Fruit fly (Drosophila melanogaster) whole organism, embryonic: ENCODE results near the gene Rack1.

Experiments
- Asciz ChIP-seq: fragments of 200-800 bp; sonication (Bioruptor generic); optimal IDR thresholded peaks from 2 replicates; lab custom pipeline; 2017; ENCODE audit warnings: missing biosample characterization, mild to moderate bottlenecking, missing genetic modification characterization, missing genetic modification reagents
- Atf-2 ChIP-seq: fragments of 200-800 bp; sonication (Bioruptor generic); optimal IDR thresholded peaks from 2 replicates; lab custom pipeline; 2016; ENCODE audit warnings: missing biosample characterization, missing genetic modification characterization
- Bdp1 ChIP-seq: fragments of 200-800 bp; sonication (Bioruptor generic); optimal IDR thresholded peaks from 3 replicates; lab custom pipeline; 2016; ENCODE audit warnings: missing biosample characterization, missing genetic modification characterization
- CG10267 ChIP-seq: fragments of 200-800 bp; sonication (Bioruptor generic); optimal IDR thresholded peaks from 2 replicates; lab custom pipeline; 2018; ENCODE audit warnings: missing biosample characterization, mild to moderate bottlenecking, missing genetic modification characterization, moderate library complexity
- CG11695 ChIP-seq: fragments of 200-800 bp; sonication (Bioruptor generic); IDR thresholded peaks from 3 replicates; pipeline ENCODE4 v1.3.6; 2022; ENCODE audit warnings: missing biosample characterization, missing genetic modification characterization
- CG11696 ChIP-seq: fragments of 200-800 bp; sonication (Bioruptor generic); IDR thresholded peaks from 2 replicates; pipeline ENCODE4 v1.3.6; 2022; ENCODE audit warnings: missing biosample characterization, missing genetic modification characterization
- CG13624 ChIP-seq: fragments of 200-800 bp; sonication (Bioruptor generic); optimal IDR thresholded peaks from 2 replicates; lab custom pipeline; 2016; ENCODE audit warnings: missing biosample characterization, missing genetic modification characterization
- CG14441 ChIP-seq: fragments of 200-800 bp; sonication (Bioruptor generic); IDR thresholded peaks from 2 replicates; pipeline ENCODE4 v1.3.6; 2022; ENCODE audit warnings: missing biosample characterization, missing genetic modification characterization
- CG15011 ChIP-seq: fragments of 200-800 bp; sonication (Bioruptor generic); optimal IDR thresholded peaks from 3 replicates; lab custom pipeline; 2018; ENCODE audit warnings: missing biosample characterization, mild to moderate bottlenecking, missing genetic modification characterization
- CG1647 ChIP-seq: fragments of 200-800 bp; sonication (Bioruptor generic); optimal IDR thresholded peaks from 3 replicates; lab custom pipeline; 2016; ENCODE audit warnings: missing biosample characterization, missing genetic modification characterization
- CG16779 ChIP-seq: fragments of 200-800 bp; sonication (Bioruptor generic); IDR thresholded peaks from 2 replicates; pipeline ENCODE4 v1.3.6; 2022; ENCODE audit warnings: missing biosample characterization, missing genetic modification characterization
- CG18011 ChIP-seq: fragments of 200-800 bp; sonication (Bioruptor generic); optimal IDR thresholded peaks from 2 replicates; lab custom pipeline; 2017; ENCODE audit warnings: missing biosample characterization, missing genetic modification characterization, mild to moderate bottlenecking, moderate library complexity, missing genotype
- CG3407 ChIP-seq: fragments of 200-800 bp; sonication (Bioruptor generic); optimal IDR thresholded peaks from 2 replicates; lab custom pipeline; 2018; ENCODE audit warnings: missing biosample characterization, mild to moderate bottlenecking, missing genetic modification characterization
- CG3726 ChIP-seq: fragments of 200-800 bp; sonication (Bioruptor generic); IDR thresholded peaks from 3 replicates; pipeline ENCODE4, ENCODE4 v1.3.6; 2022; ENCODE audit warnings: missing biosample characterization, missing genetic modification characterization
- CG6654 ChIP-seq: fragments of 200-800 bp; sonication (Bioruptor generic); optimal IDR thresholded peaks from 2 replicates; lab custom pipeline; 2017; ENCODE audit warnings: missing biosample characterization, mild to moderate bottlenecking, missing genetic modification characterization
- CG7963 ChIP-seq: fragments of 200-800 bp; sonication (Bioruptor generic); IDR thresholded peaks from 3 replicates; pipeline ENCODE4 v1.3.6; 2022; ENCODE audit warnings: missing biosample characterization, missing genetic modification characterization; ENCODE audit not compliant: partially characterized antibody
- CG8924 ChIP-seq: fragments of 200-800 bp; optimal IDR thresholded peaks from 3 replicates; lab custom pipeline; 2019; ENCODE audit warnings: missing biosample characterization, mild to moderate bottlenecking, missing genetic modification characterization, moderate library complexity
- CG9932 ChIP-seq: fragments of 200-800 bp; sonication (Bioruptor generic); IDR thresholded peaks from 2 replicates; pipeline ENCODE4 v1.3.6; 2022; ENCODE audit warnings: missing biosample characterization, missing genetic modification characterization
- Camta ChIP-seq: fragments of 200-800 bp; sonication (Bioruptor generic); optimal IDR thresholded peaks from 2 replicates; lab custom pipeline; 2016; ENCODE audit warnings: missing biosample characterization, missing genetic modification characterization
- D ChIP-seq, 2 experiments: fragments of 200-800 bp in 1 of 2; fragments of >200 bp in 1 of 2; sonication (Bioruptor generic) in 1 of 2; optimal IDR thresholded peaks; 2 replicates in 1 of 2; 3 replicates in 1 of 2; lab custom pipeline; 2017; ENCODE audit warnings: mild to moderate bottlenecking in 1 of 2, missing biosample characterization in 1 of 2, missing genetic modification characterization in 1 of 2, missing genetic modification reagents in 1 of 2
- Dll ChIP-seq: fragments of 200-800 bp; sonication (Bioruptor generic); IDR thresholded peaks from 4 replicates; pipeline ENCODE4 v1.3.6; 2022; ENCODE audit warnings: missing biosample characterization, missing genetic modification characterization; ENCODE audit not compliant: partially characterized antibody
- Drgx ChIP-seq: fragments of 200-800 bp; sonication (Bioruptor generic); IDR thresholded peaks from 2 replicates; pipeline ENCODE4 v1.3.6; 2022; ENCODE audit warnings: missing biosample characterization, missing genetic modification characterization
- Fer3 ChIP-seq: fragments of 200-800 bp; sonication (Bioruptor generic); optimal IDR thresholded peaks from 2 replicates; lab custom pipeline; 2018; ENCODE audit warnings: missing biosample characterization, mild to moderate bottlenecking, missing genetic modification characterization, moderate library complexity
- HmgZ ChIP-seq: fragments of 200-800 bp; sonication (Bioruptor generic); optimal IDR thresholded peaks from 2 replicates; lab custom pipeline; 2018; ENCODE audit warnings: missing biosample characterization, mild to moderate bottlenecking, missing genetic modification characterization
- PHDP ChIP-seq: fragments of 200-800 bp; sonication (Bioruptor generic); optimal IDR thresholded peaks from 3 replicates; lab custom pipeline; 2018; ENCODE audit warnings: missing biosample characterization, mild to moderate bottlenecking, missing genetic modification characterization, moderate library complexity
- abd-A ChIP-seq: fragments of 200-800 bp; sonication (Bioruptor generic); optimal IDR thresholded peaks from 3 replicates; lab custom pipeline; 2019; ENCODE audit warnings: missing biosample characterization, mild to moderate bottlenecking, missing genetic modification characterization, moderate library complexity
- bbx ChIP-seq: fragments of 200-800 bp; sonication (Bioruptor generic); IDR thresholded peaks from 2 replicates; pipeline ENCODE4 v1.3.6; 2022; ENCODE audit warnings: missing biosample characterization, missing genetic modification characterization; ENCODE audit not compliant: partially characterized antibody
- bigmax ChIP-seq: fragments of 200-800 bp; sonication (Bioruptor generic); optimal IDR thresholded peaks from 2 replicates; lab custom pipeline; 2018; ENCODE audit warnings: missing biosample characterization, mild to moderate bottlenecking, missing genetic modification characterization
- bowl ChIP-seq: fragments of 200-800 bp; sonication (Bioruptor generic); IDR thresholded peaks from 2 replicates; pipeline ENCODE4 v1.3.6; 2022; ENCODE audit warnings: missing biosample characterization, missing genetic modification characterization
- br ChIP-seq: fragments of >200 bp; optimal IDR thresholded peaks from 2 replicates; lab custom pipeline; 2017
- chn ChIP-seq: fragments of 200-800 bp; sonication (Bioruptor generic); optimal IDR thresholded peaks from 2 replicates; lab custom pipeline; 2016; ENCODE audit warnings: missing biosample characterization, missing genetic modification characterization
- grau ChIP-seq: fragments of 200-800 bp; optimal IDR thresholded peaks from 3 replicates; lab custom pipeline; 2019; ENCODE audit warnings: missing biosample characterization, mild to moderate bottlenecking, missing genetic modification characterization, moderate library complexity
- hth ChIP-seq: fragments of >200 bp; optimal IDR thresholded peaks from 2 replicates; lab custom pipeline; 2017; ENCODE audit warnings: inconsistent platforms
- jing ChIP-seq: fragments of 200-800 bp; sonication (Bioruptor generic); optimal IDR thresholded peaks from 2 replicates; lab custom pipeline; 2018; ENCODE audit warnings: missing biosample characterization, mild to moderate bottlenecking, missing genetic modification characterization
- kay ChIP-seq: fragments of 200-800 bp; sonication (Bioruptor generic); optimal IDR thresholded peaks from 2 replicates; lab custom pipeline; 2016; ENCODE audit warnings: missing biosample characterization, missing genetic modification characterization
- knrl ChIP-seq: fragments of 200-800 bp; sonication (Bioruptor generic); IDR thresholded peaks from 3 replicates; pipeline ENCODE4 v1.3.6; 2022; ENCODE audit warnings: missing biosample characterization, missing genetic modification characterization; ENCODE audit not compliant: partially characterized antibody
- lmd ChIP-seq: fragments of 200-800 bp; sonication (Bioruptor generic); IDR thresholded peaks from 2 replicates; pipeline ENCODE4 v1.3.6; 2022; ENCODE audit warnings: missing biosample characterization, missing genetic modification characterization
- lola ChIP-seq, 3 experiments: fragments of >200 bp in 2 of 3; fragments of 200-800 bp in 1 of 3; sonication (Bioruptor generic) in 1 of 3; optimal IDR thresholded peaks; 2 replicates each; lab custom pipeline; 2017 to 2019; ENCODE audit warnings: missing biosample characterization in 3 of 3, missing genetic modification characterization in 3 of 3, mild to moderate bottlenecking in 1 of 3, moderate library complexity in 1 of 3
- maf-S ChIP-seq: fragments of 200-800 bp; sonication (Bioruptor generic); optimal IDR thresholded peaks from 2 replicates; lab custom pipeline; 2016; ENCODE audit warnings: missing biosample characterization, missing genetic modification characterization
- mam ChIP-seq: fragments of 200-800 bp; sonication (Bioruptor generic); optimal IDR thresholded peaks from 3 replicates; lab custom pipeline; 2016; ENCODE audit warnings: missing biosample characterization, missing genetic modification characterization
- nerfin-2 ChIP-seq: fragments of 200-800 bp; sonication (Bioruptor generic); IDR thresholded peaks from 2 replicates; pipeline ENCODE4 v1.3.6; 2022; ENCODE audit warnings: missing biosample characterization, missing genetic modification characterization; ENCODE audit not compliant: partially characterized antibody
- nmo ChIP-seq: fragments of 200-800 bp; sonication (Bioruptor generic); optimal IDR thresholded peaks from 2 replicates; lab custom pipeline; 2018; ENCODE audit warnings: missing biosample characterization, mild to moderate bottlenecking, missing genetic modification characterization, moderate library complexity
- p53 ChIP-seq: fragments of 200-800 bp; sonication (Bioruptor generic); optimal IDR thresholded peaks from 2 replicates; lab custom pipeline; 2016; ENCODE audit warnings: missing biosample characterization, missing genetic modification characterization
- pfk ChIP-seq: fragments of 200-800 bp; sonication (Bioruptor generic); optimal IDR thresholded peaks from 2 replicates; lab custom pipeline; 2018; ENCODE audit warnings: missing biosample characterization, mild to moderate bottlenecking, missing genetic modification characterization, moderate library complexity
- rib ChIP-seq: fragments of 200-800 bp; sonication (Bioruptor generic); IDR thresholded peaks from 2 replicates; pipeline ENCODE4 v1.3.6; 2022; ENCODE audit warnings: missing biosample characterization, missing genetic modification characterization
- sd ChIP-seq: fragments of 200-800 bp; sonication (Bioruptor generic); optimal IDR thresholded peaks from 3 replicates; lab custom pipeline; 2018; ENCODE audit warnings: missing biosample characterization, mild to moderate bottlenecking, missing genetic modification characterization, moderate library complexity
- ssp ChIP-seq: fragments of 200-800 bp; sonication (Bioruptor generic); IDR thresholded peaks from 2 replicates; pipeline ENCODE4 v1.3.6; 2022; ENCODE audit warnings: missing biosample characterization, missing genetic modification characterization
- usp ChIP-seq: fragments of >200 bp; optimal IDR thresholded peaks from 2 replicates; lab custom pipeline; 2017; ENCODE audit warnings: missing biosample characterization, missing genetic modification characterization
- vnd ChIP-seq: fragments of 200-800 bp; sonication (Bioruptor generic); IDR thresholded peaks from 3 replicates; pipeline ENCODE4 v1.3.6; 2022; ENCODE audit warnings: missing biosample characterization, missing genetic modification characterization; ENCODE audit not compliant: partially characterized antibody

Gene Rack1

dm6 chr2L:7799804-7800433 is 27.2 kb downstream of the Rack1 start, which contains the start of the genes Herp and r2d2 (continued):
- TF ChIP-seq vnd (GFP tag; lab: Robert Waterston, UW) = peak; percentile 77
- TF ChIP-seq Bdp1 (GFP tag; lab: Kevin White, UChicago) = peak; percentile 68
- no peak for TF ChIP-seq usp (GFP tag; lab: Kevin White, UChicago)
- peak; percentile 92 for TF ChIP-seq p53 (GFP tag; lab: Kevin White, UChicago)
- peak; percentile 91 for TF ChIP-seq chn (GFP tag; lab: Kevin White, UChicago)
- TF ChIP-seq CG15011 (GFP tag; lab: Kevin White, UChicago) = peak; percentile 76
- peak; percentile 94 for TF ChIP-seq Camta (GFP tag; lab: Kevin White, UChicago)
- peak; percentile 40 for TF ChIP-seq pfk (GFP tag; lab: Kevin White, UChicago)
- TF ChIP-seq CG14441 (GFP tag; lab: Robert Waterston, UW) = peak; percentile 87
- TF ChIP-seq CG1647 (GFP tag; lab: Kevin White, UChicago) = peak; percentile 94
- TF ChIP-seq Dll = peak; percentile 93
- TF ChIP-seq PHDP (tag; lab: Kevin White, UChicago) = peak; percentile 88
- peak; percentile 93 for TF ChIP-seq nmo (GFP tag; lab: Kevin White, UChicago)
- peak; percentile 91 for TF ChIP-seq grau
- peak; percentile 93 for TF ChIP-seq maf-S (GFP tag; lab: Kevin White, UChicago)
- no peak for TF ChIP-seq CG7963 (GFP tag; lab: Robert Waterston, UW)
- TF ChIP-seq Drgx = peak; percentile 84
- TF ChIP-seq ssp = peak; percentile 75
- peak; percentile 65 for TF ChIP-seq CG3407 (GFP tag; lab: Kevin White, UChicago)
- TF ChIP-seq Atf-2 (GFP tag; lab: Kevin White, UChicago) = peak; percentile 92
- no peak for TF ChIP-seq br (lab: Kevin White, UChicago)
- no peak for TF ChIP-seq hth (lab: Kevin White, UChicago)
- no peak for TF ChIP-seq nerfin-2 (GFP tag; lab: Robert Waterston, UW)
- TF ChIP-seq abd-A (tag; lab: Kevin White, UChicago) = no peak
- peak; percentile 86 for TF ChIP-seq rib (GFP tag; lab: Robert Waterston, UW)
- peak; percentile 90 for TF ChIP-seq CG11695 (GFP tag; lab: Robert Waterston, UW)
- TF ChIP-seq CG6654 (GFP tag; lab: Kevin White, UChicago) = peak; percentile 66
- peak; percentile 89 for TF ChIP-seq Fer3 (tag; lab: Kevin White, UChicago)
- peak in 1 of 3 experiments; percentile 91 for TF ChIP-seq lola (GFP tag; optimal IDR thresholded peaks at IDR 0.05; lab: Kevin White, UChicago)
- peak; percentile 95 for TF ChIP-seq CG9932 (GFP tag; lab: Robert Waterston, UW)
- TF ChIP-seq mam = peak; percentile 96
- TF ChIP-seq kay (GFP tag; lab: Kevin White, UChicago) = peak; percentile 86
- TF ChIP-seq HmgZ (tag; lab: Kevin White, UChicago) = peak; percentile 96
- TF ChIP-seq bbx (GFP tag; lab: Robert Waterston, UW) = peak; percentile 63
- no peak for TF ChIP-seq bigmax
- peak; percentile 82 for TF ChIP-seq CG10267 (tag; lab: Kevin White, UChicago)
- peak; percentile 82 for TF ChIP-seq knrl (GFP tag; lab: Robert Waterston, UW)
- TF ChIP-seq jing = peak; percentile 70
- peak; percentile 65; the same call in 2 of the 3 replicates for TF ChIP-seq CG3726
- TF ChIP-seq CG16779 (GFP tag; lab: Robert Waterston, UW) = no peak
- peak; percentile 61 for TF ChIP-seq CG18011 (GFP tag; lab: Kevin White, UChicago)
- TF ChIP-seq D (optimal IDR thresholded peaks at IDR 0.05; lab: Kevin White, UChicago) = no peak
- TF ChIP-seq D (GFP tag; optimal IDR thresholded peaks at IDR 0.05; lab: Kevin White, UChicago) = peak; percentile 82
- TF ChIP-seq Asciz (GFP tag; lab: Kevin White, UChicago) = peak; percentile 62
- TF ChIP-seq CG11696 (GFP tag; lab: Robert Waterston, UW) = no peak
- peak; percentile 97 for TF ChIP-seq CG13624 (GFP tag; lab: Kevin White, UChicago)
- TF ChIP-seq sd (tag; lab: Kevin White, UChicago) = peak; percentile 75
- peak; percentile 66 for TF ChIP-seq bowl (GFP tag; lab: Robert Waterston, UW)
- peak; percentile 90 for TF ChIP-seq lmd
- peak; percentile 88 for TF ChIP-seq CG8924 (tag; lab: Kevin White, UChicago)
